Worm (Caenorhabditis elegans) whole organism, late embryonic: ENCODE data around the gene C18D11.3.
A peak's percentile ranks its signal among the peaks of the same experiment; 100 is the strongest.

Experiments used
- C08G9.2 ChIP-seq: sonication (generic microtip); optimal IDR thresholded peaks from 2 replicates; lab custom pipeline; 2016; ENCODE audit warnings: mild to moderate bottlenecking, missing genetic modification characterization, moderate library complexity, missing compliant biosample characterization
- C38D4.7 ChIP-seq: fragments of 200-800 bp; sonication (Bioruptor generic); optimal IDR thresholded peaks from 2 replicates; lab custom pipeline; 2018; ENCODE audit warnings: mild to moderate bottlenecking, missing genetic modification characterization, moderate library complexity, missing compliant biosample characterization
- F13H6.1 ChIP-seq: sonication (generic microtip); optimal IDR thresholded peaks from 2 replicates; lab custom pipeline; 2016; ENCODE audit warnings: missing genetic modification characterization, missing compliant biosample characterization
- K02D7.2 ChIP-seq: sonication (generic microtip); optimal IDR thresholded peaks from 2 replicates; lab custom pipeline; 2017; ENCODE audit warnings: mild to moderate bottlenecking, missing genetic modification characterization, missing compliant biosample characterization
- K09A11.1 ChIP-seq: sonication (generic microtip); optimal IDR thresholded peaks from 2 replicates; lab custom pipeline; 2017; ENCODE audit warnings: antibody characterized with exemption, mild to moderate bottlenecking, missing genetic modification characterization, missing compliant biosample characterization; ENCODE audit not compliant: insufficient read depth
- Y22D7AL.16 ChIP-seq: sonication (generic microtip); optimal IDR thresholded peaks from 2 replicates; lab custom pipeline; 2016; ENCODE audit warnings: missing genetic modification characterization, missing compliant biosample characterization
- ahr-1 ChIP-seq: sonication (generic microtip); optimal IDR thresholded peaks from 2 replicates; lab custom pipeline; 2016; ENCODE audit warnings: missing genetic modification characterization, missing compliant biosample characterization
- ceh-18 ChIP-seq: sonication (generic microtip); optimal IDR thresholded peaks from 2 replicates; lab custom pipeline; 2016; ENCODE audit warnings: missing genetic modification characterization, missing compliant biosample characterization
- ceh-19 ChIP-seq: fragments of 200-800 bp; sonication (Bioruptor generic); optimal IDR thresholded peaks from 2 replicates; lab custom pipeline; 2018; ENCODE audit warnings: mild to moderate bottlenecking, missing genetic modification characterization, missing compliant biosample characterization
- ceh-22 ChIP-seq: sonication (generic microtip); optimal IDR thresholded peaks from 2 replicates; lab custom pipeline; 2017; ENCODE audit warnings: missing biosample characterization, missing genetic modification characterization
- ceh-30 ChIP-seq: fragments of 150-350 bp; optimal IDR thresholded peaks from 2 replicates; lab custom pipeline; 2014; ENCODE audit warnings: missing biosample characterization, missing genetic modification characterization
- ceh-34 ChIP-seq: sonication (generic microtip); optimal IDR thresholded peaks from 2 replicates; lab custom pipeline; 2016; ENCODE audit warnings: mild to moderate bottlenecking, missing genetic modification characterization, missing compliant biosample characterization
- ceh-6 ChIP-seq: fragments of 200-800 bp; sonication (Bioruptor generic); optimal IDR thresholded peaks from 2 replicates; lab custom pipeline; 2018; ENCODE audit warnings: mild to moderate bottlenecking, missing genetic modification characterization, missing compliant biosample characterization
- ceh-9 ChIP-seq: sonication (generic microtip); optimal IDR thresholded peaks from 2 replicates; lab custom pipeline; 2016; ENCODE audit warnings: mild to moderate bottlenecking, missing genetic modification characterization, inconsistent platforms, missing compliant biosample characterization
- dve-1 ChIP-seq: sonication (generic microtip); optimal IDR thresholded peaks from 2 replicates; lab custom pipeline; 2017; ENCODE audit warnings: antibody characterized with exemption, mild to moderate bottlenecking, missing genetic modification characterization, missing compliant biosample characterization
- elt-4 ChIP-seq: sonication (generic microtip); optimal IDR thresholded peaks from 2 replicates; lab custom pipeline; 2016; ENCODE audit warnings: missing genetic modification characterization, missing compliant biosample characterization
- ets-4 ChIP-seq: sonication (generic microtip); optimal IDR thresholded peaks from 2 replicates; lab custom pipeline; 2016; ENCODE audit warnings: missing genetic modification characterization, missing compliant biosample characterization
- eyg-1 ChIP-seq: sonication (generic microtip); optimal IDR thresholded peaks from 2 replicates; lab custom pipeline; 2016; ENCODE audit warnings: missing genotype, missing genetic modification characterization, missing compliant biosample characterization
- fkh-6 ChIP-seq: sonication (generic microtip); optimal IDR thresholded peaks from 2 replicates; lab custom pipeline; 2016; ENCODE audit warnings: missing genetic modification characterization, missing compliant biosample characterization
- hlh-15 ChIP-seq: sonication (generic microtip); optimal IDR thresholded peaks from 2 replicates; lab custom pipeline; 2016; ENCODE audit warnings: missing genetic modification characterization, missing compliant biosample characterization
- hlh-30 ChIP-seq: sonication (generic microtip); optimal IDR thresholded peaks from 2 replicates; lab custom pipeline; 2017; ENCODE audit warnings: antibody characterized with exemption, missing genetic modification characterization, missing compliant biosample characterization; ENCODE audit not compliant: insufficient read depth
- lin-11 ChIP-seq: fragments of 200-800 bp; sonication (Bioruptor generic); optimal IDR thresholded peaks from 2 replicates; lab custom pipeline; 2018; ENCODE audit warnings: mild to moderate bottlenecking, missing genetic modification characterization, missing compliant biosample characterization
- madf-2 ChIP-seq: sonication (generic microtip); optimal IDR thresholded peaks from 2 replicates; lab custom pipeline; 2017; ENCODE audit warnings: missing genetic modification characterization, missing compliant biosample characterization
- mec-3 ChIP-seq: sonication (generic microtip); optimal IDR thresholded peaks from 2 replicates; lab custom pipeline; 2016; ENCODE audit warnings: borderline replicate concordance, missing genetic modification characterization, missing compliant biosample characterization
- nfya-1 ChIP-seq: sonication (generic microtip); optimal IDR thresholded peaks from 2 replicates; lab custom pipeline; 2017; ENCODE audit warnings: missing genetic modification characterization, mild to moderate bottlenecking, missing compliant biosample characterization, antibody characterized with exemption, moderate library complexity
- nhr-11 ChIP-seq: fragments of 150-350 bp; optimal IDR thresholded peaks from 2 replicates; lab custom pipeline; 2014; ENCODE audit warnings: missing biosample characterization, missing genetic modification characterization
- npax-4 ChIP-seq: sonication (generic microtip); optimal IDR thresholded peaks from 2 replicates; lab custom pipeline; 2016; ENCODE audit warnings: missing genetic modification characterization, missing compliant biosample characterization
- odd-2 ChIP-seq: sonication (generic microtip); optimal IDR thresholded peaks from 2 replicates; lab custom pipeline; 2017; ENCODE audit warnings: antibody characterized with exemption, mild to moderate bottlenecking, missing genetic modification characterization, missing compliant biosample characterization
- pag-3 ChIP-seq: sonication (generic microtip); optimal IDR thresholded peaks from 2 replicates; lab custom pipeline; 2016; ENCODE audit warnings: missing compliant biosample characterization, missing genetic modification characterization, borderline replicate concordance
- pat-9 ChIP-seq: fragments of 200-800 bp; sonication (Bioruptor generic); optimal IDR thresholded peaks from 2 replicates; lab custom pipeline; 2018; ENCODE audit warnings: mild to moderate bottlenecking, missing genetic modification characterization, moderate library complexity, missing compliant biosample characterization
- pax-1 ChIP-seq: fragments of 150-350 bp; optimal IDR thresholded peaks from 2 replicates; lab custom pipeline; 2014; ENCODE audit warnings: missing biosample characterization, missing genetic modification characterization
- pha-2 ChIP-seq: sonication (generic microtip); optimal IDR thresholded peaks from 2 replicates; lab custom pipeline; 2017; ENCODE audit warnings: mild to moderate bottlenecking, missing genetic modification characterization, missing compliant biosample characterization
- pha-4 ChIP-seq: fragments of 150-350 bp; optimal IDR thresholded peaks from 2 replicates; lab custom pipeline; 2018; ENCODE audit warnings: missing biosample characterization, missing genetic modification reagents, missing genetic modification characterization
- pqm-1 ChIP-seq: sonication (generic microtip); optimal IDR thresholded peaks from 2 replicates; lab custom pipeline; 2016; ENCODE audit warnings: missing genetic modification characterization, missing compliant biosample characterization
- ref-2 ChIP-seq: sonication (generic microtip); optimal IDR thresholded peaks from 2 replicates; lab custom pipeline; 2016; ENCODE audit warnings: missing genetic modification characterization, missing compliant biosample characterization
- rnt-1 ChIP-seq: sonication (generic microtip); optimal IDR thresholded peaks from 2 replicates; lab custom pipeline; 2016; ENCODE audit warnings: missing genetic modification characterization, missing compliant biosample characterization
- sdc-2 ChIP-seq: sonication (generic microtip); optimal IDR thresholded peaks from 2 replicates; lab custom pipeline; 2016; ENCODE audit warnings: missing genotype, missing genetic modification characterization, missing compliant biosample characterization
- sox-2 ChIP-seq: fragments of 200-800 bp; sonication (Bioruptor generic); IDR thresholded peaks from 2 replicates; pipeline ENCODE4 v1.3.6; 2022; ENCODE audit warnings: missing genetic modification reagents, missing genetic modification characterization, missing compliant biosample characterization
- tbx-2 ChIP-seq: sonication (generic microtip); optimal IDR thresholded peaks from 2 replicates; lab custom pipeline; 2016; ENCODE audit warnings: missing genetic modification characterization, missing compliant biosample characterization
- unc-3 ChIP-seq, 2 experiments: fragments of 200-800 bp in 1 of 2; sonication (Bioruptor generic) in 1 of 2; sonication (generic microtip) in 1 of 2; conservative IDR thresholded peaks in 1 of 2; optimal IDR thresholded peaks in 1 of 2; 2 replicates each; pipeline versions ENCODE4 v1.3.6 to Lab custom; 2016 to 2022; ENCODE audit warnings: missing compliant biosample characterization in 2 of 2, missing genetic modification characterization in 2 of 2, missing genetic modification reagents in 1 of 2
- unc-42 ChIP-seq: sonication (generic microtip); optimal IDR thresholded peaks from 2 replicates; lab custom pipeline; 2016; ENCODE audit warnings: missing genotype, missing genetic modification characterization, missing compliant biosample characterization
- unc-55 ChIP-seq: sonication (generic microtip); optimal IDR thresholded peaks from 2 replicates; lab custom pipeline; 2017; ENCODE audit warnings: missing biosample characterization, missing genetic modification reagents, missing genetic modification characterization
- unc-86 ChIP-seq: sonication (generic microtip); optimal IDR thresholded peaks from 2 replicates; lab custom pipeline; 2016; ENCODE audit warnings: missing genetic modification characterization, missing compliant biosample characterization
- ztf-16 ChIP-seq: sonication (generic microtip); optimal IDR thresholded peaks from 2 replicates; lab custom pipeline; 2017; ENCODE audit warnings: missing genetic modification characterization, missing compliant biosample characterization

C18D11.3 gene

DNA sequence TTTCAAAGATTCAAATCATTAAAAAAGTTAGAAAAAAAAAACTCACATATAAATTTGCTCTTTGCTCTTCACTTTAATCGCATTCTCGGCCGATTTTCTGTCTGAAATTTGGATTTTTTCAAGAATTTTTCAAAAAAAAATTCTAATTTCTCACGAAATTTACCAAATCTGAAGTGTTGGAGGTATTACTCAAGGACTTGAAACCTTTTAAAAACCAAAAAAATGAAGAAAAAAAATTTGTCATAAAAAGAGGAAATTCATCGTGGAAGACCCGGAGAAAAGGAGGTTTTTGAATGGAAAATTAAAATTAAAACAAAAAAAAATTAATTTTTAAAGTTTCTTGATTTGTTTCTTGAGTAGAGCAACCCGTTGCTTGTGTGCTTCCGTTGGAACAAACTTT lies 38.9 kb downstream of the C18D11.3 start, which contains the start of gene Y56A3A.2:
TSS of gene Y56A3A.2 (minus strand) at position 101 of the 400 bp plus-strand sequence.
- TF ChIP-seq ceh-18 (tag; lab: Kevin White, UChicago) (no peak), nhr-11 (no peak), ets-4 (no peak), ztf-16 (no peak), pha-4 (tag; lab: Kevin White, UChicago) (no peak), dve-1 (tag; lab: Kevin White, UChicago) (no peak), tbx-2 (no peak), ceh-30 (tag; lab: Kevin White, UChicago) (no peak), Y22D7AL.16 (no peak), unc-55 (GFP tag; lab: Kevin White, UChicago) (no peak), eyg-1 (tag; lab: Kevin White, UChicago) (no peak)

DNA sequence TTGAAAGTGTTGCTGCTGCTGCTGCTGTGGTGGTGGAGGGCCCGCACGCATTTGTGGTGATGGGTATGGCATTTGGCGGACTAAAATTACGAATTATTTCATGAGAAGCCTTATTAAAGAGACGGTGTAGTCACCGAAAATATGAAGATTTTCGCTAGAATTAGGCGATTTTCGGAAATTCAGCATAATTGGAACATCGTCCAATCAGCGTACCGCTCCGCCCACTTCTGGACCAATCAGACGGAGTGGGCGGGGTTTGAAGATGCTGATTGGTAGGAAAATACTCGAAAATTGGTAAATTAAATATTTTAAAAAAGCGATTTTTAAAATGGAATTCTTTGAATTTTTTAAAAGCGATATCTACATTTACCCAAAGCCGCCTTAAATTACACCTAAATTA lies 42.9 kb downstream of the C18D11.3 start:
- TF ChIP-seq nfya-1 (tag; lab: Kevin White, UChicago) (peak; percentile 46), hlh-30 (no peak), F13H6.1 (no peak), C08G9.2 (tag; lab: Kevin White, UChicago) (no peak), pag-3 (tag; lab: Kevin White, UChicago) (no peak), hlh-15 (tag; lab: Kevin White, UChicago) (no peak), sox-2 (GFP tag; lab: Robert Waterston, UW) (no peak), ceh-34 (tag; lab: Kevin White, UChicago) (no peak)

DNA sequence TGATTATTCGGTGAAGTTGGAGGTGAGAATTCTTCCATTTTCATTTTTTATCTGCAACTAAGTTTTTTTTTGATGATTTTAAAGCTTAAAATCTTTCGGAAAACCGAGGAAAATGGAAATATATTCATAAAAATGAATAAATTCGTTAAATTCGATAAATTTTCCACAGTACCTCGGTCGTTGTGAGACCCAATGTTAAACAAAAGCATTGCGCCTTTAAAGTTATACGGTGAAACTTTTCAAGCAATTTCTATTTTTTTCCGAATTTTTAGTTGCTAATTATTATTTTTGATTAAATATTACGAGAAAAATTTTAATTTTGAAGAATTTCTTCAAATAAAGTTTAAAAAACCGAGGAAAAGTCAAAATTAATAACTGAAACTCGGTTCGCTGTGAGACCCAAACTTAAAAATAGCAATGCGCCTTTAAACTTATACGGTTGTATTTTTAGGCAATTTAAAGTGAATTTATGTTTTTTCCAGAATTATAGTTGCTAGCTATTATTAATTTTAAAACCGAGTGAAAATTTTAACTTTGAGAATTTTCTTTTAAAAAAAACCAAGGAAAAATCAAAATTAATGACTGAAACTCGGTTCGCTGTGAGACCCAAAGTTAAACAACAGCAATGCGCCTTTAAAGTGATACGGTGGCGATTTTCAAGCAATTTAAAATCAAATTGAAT lies 46.1 kb downstream of the C18D11.3 start, which contains the start of gene taf-12:
TSS of gene taf-12 (minus strand) at position 51 of the 682 bp plus-strand sequence.
- TF ChIP-seq pat-9 (tag; lab: Kevin White, UChicago) = no peak
- TF ChIP-seq ceh-22 = no peak
- TF ChIP-seq mec-3 (tag; lab: Kevin White, UChicago) = no peak
- TF ChIP-seq ref-2 = no peak
- TF ChIP-seq sox-2 (GFP tag; lab: Robert Waterston, UW) = no peak
- TF ChIP-seq C38D4.7 = no peak
- TF ChIP-seq ceh-6 (GFP tag; lab: Kevin White, UChicago) = no peak
- TF ChIP-seq lin-11 (tag; lab: Kevin White, UChicago) = no peak

DNA sequence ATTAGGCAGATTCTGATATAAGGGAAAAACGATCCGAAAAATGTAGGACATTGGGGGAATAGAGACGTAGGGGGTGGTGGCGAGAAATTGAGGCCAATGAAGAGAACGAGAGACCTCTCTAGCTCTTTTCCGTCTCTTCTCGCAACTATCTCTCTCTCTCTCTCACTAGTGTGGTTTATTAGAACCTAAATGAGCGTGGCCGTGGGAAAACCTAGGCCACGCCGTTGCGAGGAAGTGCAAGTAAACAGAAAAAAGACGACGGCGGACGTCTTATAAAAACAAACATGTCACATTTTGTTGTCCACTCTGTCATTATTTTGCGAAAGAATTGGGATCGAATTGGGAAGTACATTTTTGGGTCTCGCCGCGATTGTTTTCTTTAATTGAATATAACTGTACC lies 46.8 kb downstream of the C18D11.3 start:
- TF ChIP-seq pax-1 (tag; lab: Kevin White, UChicago) = peak; percentile 53
- no peak for TF ChIP-seq ahr-1 (tag; lab: Kevin White, UChicago)
- TF ChIP-seq npax-4 (tag; lab: Kevin White, UChicago) = no peak
- no peak for TF ChIP-seq dve-1 (tag; lab: Kevin White, UChicago)
- TF ChIP-seq K09A11.1 (tag; lab: Kevin White, UChicago) = no peak
- peak; percentile 40 for TF ChIP-seq madf-2 (tag; lab: Kevin White, UChicago)
- TF ChIP-seq unc-42 (tag; lab: Kevin White, UChicago) = peak; percentile 82
- no peak for TF ChIP-seq ceh-6 (GFP tag; lab: Kevin White, UChicago)
- no peak for TF ChIP-seq odd-2 (tag; lab: Kevin White, UChicago)
- peak; percentile 19 for TF ChIP-seq hlh-30
- peak; percentile 68 for TF ChIP-seq ceh-18 (tag; lab: Kevin White, UChicago)
- TF ChIP-seq tbx-2 = peak; percentile 94
- peak; percentile 63 for TF ChIP-seq ref-2
- TF ChIP-seq unc-3 (GFP tag; conservative IDR thresholded peaks at IDR 0.05; lab: Robert Waterston, UW) = no peak
- TF ChIP-seq unc-3 (tag; optimal IDR thresholded peaks at IDR 0.05; lab: Kevin White, UChicago) = no peak
- TF ChIP-seq sdc-2 (tag; lab: Kevin White, UChicago) = peak; percentile 32
- no peak for TF ChIP-seq sox-2 (GFP tag; lab: Robert Waterston, UW)
- no peak for TF ChIP-seq ceh-9 (tag; lab: Kevin White, UChicago)
- peak; percentile 56 for TF ChIP-seq pha-2
- peak; percentile 15 for TF ChIP-seq hlh-15 (tag; lab: Kevin White, UChicago)
- TF ChIP-seq rnt-1 = peak; percentile 95
- no peak for TF ChIP-seq lin-11 (tag; lab: Kevin White, UChicago)
- TF ChIP-seq elt-4 (tag; lab: Kevin White, UChicago) = no peak
- peak; percentile 12 for TF ChIP-seq C38D4.7
- no peak for TF ChIP-seq ceh-22
- no peak for TF ChIP-seq fkh-6 (tag; lab: Kevin White, UChicago)
- no peak for TF ChIP-seq K02D7.2 (tag; lab: Kevin White, UChicago)
- peak; percentile 49 for TF ChIP-seq ceh-19 (GFP tag; lab: Kevin White, UChicago)
- TF ChIP-seq pqm-1 (tag; lab: Kevin White, UChicago) = peak; percentile 41
- TF ChIP-seq unc-86 (tag; lab: Kevin White, UChicago) = no peak
- peak; percentile 59 for TF ChIP-seq unc-55 (GFP tag; lab: Kevin White, UChicago)
